Worm (Caenorhabditis elegans) whole organism, late embryonic: Measurements from ENCODE around the gene cal-5.

Experiments used
- K02D7.2 ChIP-seq: sonication (generic microtip); optimal IDR thresholded peaks from 2 replicates; lab custom pipeline; 2017; ENCODE audit warnings: mild to moderate bottlenecking, missing genetic modification characterization, missing compliant biosample characterization
- K09A11.1 ChIP-seq: sonication (generic microtip); optimal IDR thresholded peaks from 2 replicates; lab custom pipeline; 2017; ENCODE audit warnings: antibody characterized with exemption, mild to moderate bottlenecking, missing genetic modification characterization, missing compliant biosample characterization; ENCODE audit not compliant: insufficient read depth
- ahr-1 ChIP-seq: sonication (generic microtip); optimal IDR thresholded peaks from 2 replicates; lab custom pipeline; 2016; ENCODE audit warnings: missing genetic modification characterization, missing compliant biosample characterization
- ceh-14 ChIP-seq: sonication (generic microtip); optimal IDR thresholded peaks from 2 replicates; lab custom pipeline; 2016; ENCODE audit warnings: missing genotype, missing genetic modification characterization, missing compliant biosample characterization
- ceh-22 ChIP-seq: sonication (generic microtip); optimal IDR thresholded peaks from 2 replicates; lab custom pipeline; 2017; ENCODE audit warnings: missing biosample characterization, missing genetic modification characterization
- ceh-31 ChIP-seq: sonication (generic microtip); optimal IDR thresholded peaks from 2 replicates; lab custom pipeline; 2016; ENCODE audit warnings: missing genetic modification characterization, missing compliant biosample characterization
- ceh-34 ChIP-seq: sonication (generic microtip); optimal IDR thresholded peaks from 2 replicates; lab custom pipeline; 2016; ENCODE audit warnings: mild to moderate bottlenecking, missing genetic modification characterization, missing compliant biosample characterization
- ceh-45 ChIP-seq: fragments of 200-800 bp; sonication (Bioruptor generic); IDR thresholded peaks from 2 replicates; pipeline ENCODE4 v1.3.6; 2022; ENCODE audit warnings: missing genetic modification reagents, missing genetic modification characterization, missing compliant biosample characterization
- ceh-48 ChIP-seq: sonication (generic microtip); optimal IDR thresholded peaks from 2 replicates; lab custom pipeline; 2016; ENCODE audit warnings: missing genetic modification characterization, inconsistent platforms, missing compliant biosample characterization
- ceh-6 ChIP-seq: fragments of 200-800 bp; sonication (Bioruptor generic); optimal IDR thresholded peaks from 2 replicates; lab custom pipeline; 2018; ENCODE audit warnings: mild to moderate bottlenecking, missing genetic modification characterization, missing compliant biosample characterization
- che-1 ChIP-seq: sonication (generic microtip); optimal IDR thresholded peaks from 2 replicates; lab custom pipeline; 2016; ENCODE audit warnings: mild to moderate bottlenecking, missing genetic modification characterization, missing compliant biosample characterization
- fax-1 ChIP-seq: sonication (generic microtip); optimal IDR thresholded peaks from 2 replicates; lab custom pipeline; 2016; ENCODE audit warnings: missing genotype, missing genetic modification characterization, missing compliant biosample characterization
- fkh-10 ChIP-seq: fragments of 150-350 bp; optimal IDR thresholded peaks from 2 replicates; lab custom pipeline; 2014; ENCODE audit warnings: missing biosample characterization, missing genetic modification reagents, missing genetic modification characterization
- gmeb-2 ChIP-seq: sonication (generic microtip); optimal IDR thresholded peaks from 2 replicates; lab custom pipeline; 2016; ENCODE audit warnings: missing genetic modification characterization, inconsistent platforms, missing compliant biosample characterization
- hlh-13 ChIP-seq: fragments of 200-800 bp; sonication (Bioruptor generic); optimal IDR thresholded peaks from 2 replicates; lab custom pipeline; 2018; ENCODE audit warnings: mild to moderate bottlenecking, missing genetic modification characterization, missing compliant biosample characterization
- hlh-15 ChIP-seq: sonication (generic microtip); optimal IDR thresholded peaks from 2 replicates; lab custom pipeline; 2016; ENCODE audit warnings: missing genetic modification characterization, missing compliant biosample characterization
- hlh-6 ChIP-seq: sonication (generic microtip); optimal IDR thresholded peaks from 2 replicates; lab custom pipeline; 2016; ENCODE audit warnings: missing genotype, missing genetic modification characterization, missing compliant biosample characterization
- hlh-8 ChIP-seq: sonication (generic microtip); optimal IDR thresholded peaks from 2 replicates; lab custom pipeline; 2016; ENCODE audit warnings: missing genotype, missing genetic modification characterization, missing compliant biosample characterization
- mec-3 ChIP-seq: sonication (generic microtip); optimal IDR thresholded peaks from 2 replicates; lab custom pipeline; 2016; ENCODE audit warnings: borderline replicate concordance, missing genetic modification characterization, missing compliant biosample characterization
- nhr-11 ChIP-seq: fragments of 150-350 bp; optimal IDR thresholded peaks from 2 replicates; lab custom pipeline; 2014; ENCODE audit warnings: missing biosample characterization, missing genetic modification characterization
- odd-2 ChIP-seq: sonication (generic microtip); optimal IDR thresholded peaks from 2 replicates; lab custom pipeline; 2017; ENCODE audit warnings: antibody characterized with exemption, mild to moderate bottlenecking, missing genetic modification characterization, missing compliant biosample characterization
- pag-3 ChIP-seq: sonication (generic microtip); optimal IDR thresholded peaks from 2 replicates; lab custom pipeline; 2016; ENCODE audit warnings: missing compliant biosample characterization, missing genetic modification characterization, borderline replicate concordance
- pat-9 ChIP-seq: fragments of 200-800 bp; sonication (Bioruptor generic); optimal IDR thresholded peaks from 2 replicates; lab custom pipeline; 2018; ENCODE audit warnings: mild to moderate bottlenecking, missing genetic modification characterization, moderate library complexity, missing compliant biosample characterization
- pha-2 ChIP-seq: sonication (generic microtip); optimal IDR thresholded peaks from 2 replicates; lab custom pipeline; 2017; ENCODE audit warnings: mild to moderate bottlenecking, missing genetic modification characterization, missing compliant biosample characterization
- pqm-1 ChIP-seq: sonication (generic microtip); optimal IDR thresholded peaks from 2 replicates; lab custom pipeline; 2016; ENCODE audit warnings: missing genetic modification characterization, missing compliant biosample characterization
- sdc-2 ChIP-seq: sonication (generic microtip); optimal IDR thresholded peaks from 2 replicates; lab custom pipeline; 2016; ENCODE audit warnings: missing genotype, missing genetic modification characterization, missing compliant biosample characterization
- sox-4 ChIP-seq: sonication (generic microtip); optimal IDR thresholded peaks from 2 replicates; lab custom pipeline; 2017; ENCODE audit warnings: mild to moderate bottlenecking, missing genetic modification characterization, inconsistent platforms, missing compliant biosample characterization
- syd-9 ChIP-seq: sonication (generic microtip); optimal IDR thresholded peaks from 2 replicates; lab custom pipeline; 2016; ENCODE audit warnings: mild to moderate bottlenecking, missing genetic modification characterization, moderate library complexity, missing compliant biosample characterization
- tbx-7 ChIP-seq: sonication (generic microtip); optimal IDR thresholded peaks from 2 replicates; lab custom pipeline; 2016; ENCODE audit warnings: missing genotype, missing genetic modification characterization, missing compliant biosample characterization
- unc-42 ChIP-seq: sonication (generic microtip); optimal IDR thresholded peaks from 2 replicates; lab custom pipeline; 2016; ENCODE audit warnings: missing genotype, missing genetic modification characterization, missing compliant biosample characterization
- unc-55 ChIP-seq: sonication (generic microtip); optimal IDR thresholded peaks from 2 replicates; lab custom pipeline; 2017; ENCODE audit warnings: missing biosample characterization, missing genetic modification reagents, missing genetic modification characterization
- unc-86 ChIP-seq: sonication (generic microtip); optimal IDR thresholded peaks from 2 replicates; lab custom pipeline; 2016; ENCODE audit warnings: missing genetic modification characterization, missing compliant biosample characterization

cal-5 gene

ce11 chrX:5040038-5040437 is 37.7 kb downstream of the cal-5 start:
- no peak for TF ChIP-seq tbx-7 (tag; lab: Kevin White, UChicago)
- no peak for TF ChIP-seq mec-3 (tag; lab: Kevin White, UChicago)

ce11 chrX:5038812-5039211 is 38.9 kb downstream of the cal-5 start:
- TF ChIP-seq unc-55 (GFP tag; lab: Kevin White, UChicago) (peak; percentile 81), ceh-48 (tag; lab: Kevin White, UChicago) (no peak), pat-9 (tag; lab: Kevin White, UChicago) (no peak), sdc-2 (tag; lab: Kevin White, UChicago) (no peak), K09A11.1 (tag; lab: Kevin White, UChicago) (no peak)

DNA sequence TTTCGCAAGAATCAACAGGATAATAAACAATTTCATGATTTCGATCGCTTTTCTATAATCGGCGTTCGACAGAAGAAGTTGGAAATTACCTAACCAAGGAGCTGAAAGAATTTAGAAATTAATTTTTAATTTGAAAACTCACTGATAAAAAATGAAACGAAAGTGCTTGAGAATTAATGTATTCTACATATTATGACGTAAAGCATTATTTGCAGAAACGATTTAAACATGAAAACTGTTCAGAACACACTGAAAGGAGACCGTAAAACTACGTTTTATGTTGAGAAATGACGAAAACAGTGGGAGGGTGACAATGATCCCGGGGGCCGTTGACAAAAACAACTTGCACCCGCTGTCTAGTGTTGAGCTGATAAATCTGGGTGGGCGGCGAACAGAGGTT is 40.1 kb downstream of the cal-5 start, which contains the start of gene ZC449.5:
TSS of gene ZC449.5 (minus strand) at position 101 of the 400 bp plus-strand sequence.
- TF ChIP-seq K02D7.2 (tag; lab: Kevin White, UChicago): no peak
- TF ChIP-seq hlh-8 (tag; lab: Kevin White, UChicago): no peak
- no peak for TF ChIP-seq ahr-1 (tag; lab: Kevin White, UChicago)
- TF ChIP-seq ceh-45 (GFP tag; lab: Robert Waterston, UW): no peak
- TF ChIP-seq ceh-34 (tag; lab: Kevin White, UChicago): no peak

ce11 chrX:5033868-5034267 is 43.9 kb downstream of the cal-5 start, which contains the start of gene ZC449.4:
Gene ZC449.4 (minus strand): TSS chrX:5033968.
- no peak for TF ChIP-seq ceh-14 (tag; lab: Kevin White, UChicago)

ce11 chrX:5031742-5032141 is 46.0 kb downstream of the cal-5 start:
- TF ChIP-seq hlh-6 (tag; lab: Kevin White, UChicago): no peak
- no peak for TF ChIP-seq gmeb-2
- TF ChIP-seq mec-3 (tag; lab: Kevin White, UChicago): no peak
- TF ChIP-seq syd-9 (tag; lab: Kevin White, UChicago): no peak
- no peak for TF ChIP-seq odd-2 (tag; lab: Kevin White, UChicago)
- TF ChIP-seq unc-42 (tag; lab: Kevin White, UChicago): peak; percentile 98
- no peak for TF ChIP-seq sox-4 (tag; lab: Kevin White, UChicago)
- no peak for TF ChIP-seq fax-1
- TF ChIP-seq, all 69 proteins: peak for 1

DNA sequence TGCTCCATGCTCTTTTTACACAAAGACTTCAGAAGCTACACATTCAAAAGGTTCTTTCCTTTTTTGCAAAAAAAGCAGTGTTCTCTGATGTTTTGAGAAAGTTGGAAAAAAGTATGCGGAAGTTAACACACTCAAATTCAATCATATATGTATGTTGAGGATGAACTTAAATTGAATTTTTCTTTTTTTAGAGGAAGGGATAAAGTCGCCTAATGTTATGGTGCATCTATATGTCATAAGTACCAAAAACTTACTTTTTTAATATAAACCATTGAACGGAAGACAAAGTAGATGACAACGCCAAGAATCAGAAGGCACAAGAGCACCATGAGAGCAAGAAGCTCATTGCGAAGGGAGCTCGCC is 49.2 kb downstream of the cal-5 start:
- TF ChIP-seq pqm-1 (tag; lab: Kevin White, UChicago): no peak
- TF ChIP-seq nhr-11 (tag; lab: Kevin White, UChicago): no peak
- TF ChIP-seq ceh-22 (tag; lab: Kevin White, UChicago): no peak
- no peak for TF ChIP-seq pha-2 (tag; lab: Kevin White, UChicago)
- TF ChIP-seq hlh-13 (GFP tag; lab: Kevin White, UChicago): no peak
- TF ChIP-seq K02D7.2 (tag; lab: Kevin White, UChicago): no peak
- TF ChIP-seq hlh-8 (tag; lab: Kevin White, UChicago): no peak
- TF ChIP-seq hlh-6 (tag; lab: Kevin White, UChicago): no peak
- TF ChIP-seq ahr-1 (tag; lab: Kevin White, UChicago): no peak
- no peak for TF ChIP-seq ceh-6 (GFP tag; lab: Kevin White, UChicago)
- no peak for TF ChIP-seq fkh-10 (GFP tag; lab: Kevin White, UChicago)
- TF ChIP-seq hlh-15 (tag; lab: Kevin White, UChicago): no peak
- TF ChIP-seq pag-3 (tag; lab: Kevin White, UChicago): no peak
- TF ChIP-seq ceh-31 (tag; lab: Kevin White, UChicago): no peak
- no peak for TF ChIP-seq che-1
- no peak for TF ChIP-seq unc-86 (tag; lab: Kevin White, UChicago)
